Worm (Caenorhabditis elegans) whole organism, L4/young adult: ENCODE results near the gene iscu-1.

Experiments used
- W03F9.2 ChIP-seq: fragments of 150-350 bp; optimal IDR thresholded peaks from 2 replicates; lab custom pipeline; 2014; ENCODE audit warnings: missing biosample characterization, missing genetic modification characterization
- dao-5 ChIP-seq: sonication (generic microtip); optimal IDR thresholded peaks from 2 replicates; lab custom pipeline; 2016; ENCODE audit warnings: missing genotype, missing genetic modification characterization, moderate library complexity, missing compliant biosample characterization
- him-1 ChIP-seq: sonication (generic microtip); optimal IDR thresholded peaks from 2 replicates; lab custom pipeline; 2016; ENCODE audit warnings: missing genotype, missing genetic modification reagents, missing genetic modification characterization, missing compliant biosample characterization

The iscu-1 gene

ce11 chrIV:13783237-13784012 is at the start of gene iscu-1:
TSS of gene iscu-1 (plus strand) at chrIV:13783962.
- TF ChIP-seq dao-5 = no peak
- TF ChIP-seq W03F9.2 (tag; lab: Kevin White, UChicago) = peak; percentile 29

DNA sequence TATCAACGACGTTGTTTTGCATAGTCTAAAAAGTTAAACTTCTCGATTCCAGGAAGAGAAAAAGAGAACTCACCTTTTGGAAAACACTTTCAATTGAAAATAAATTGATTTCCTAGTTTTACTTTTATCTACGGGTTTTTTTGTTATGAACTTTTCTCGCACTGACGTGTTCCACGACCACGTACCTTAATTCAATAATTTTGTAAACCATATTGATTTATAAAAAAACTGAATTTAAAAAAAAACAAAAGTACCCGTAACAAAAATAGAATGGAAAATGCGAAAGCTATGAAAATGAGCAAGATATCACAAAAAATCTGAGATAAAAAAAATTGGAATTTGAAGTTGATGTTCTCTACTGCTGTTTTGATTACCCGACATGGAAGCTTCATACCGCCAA is 41.5 kb upstream of the iscu-1 start, which contains the start of gene C47A4.3:
TSS of gene C47A4.3 (minus strand) at position 101 of the 400 bp plus-strand sequence.
- TF ChIP-seq W03F9.2 (tag; lab: Kevin White, UChicago) (no peak), him-1 (no peak), dao-5 (no peak)

DNA sequence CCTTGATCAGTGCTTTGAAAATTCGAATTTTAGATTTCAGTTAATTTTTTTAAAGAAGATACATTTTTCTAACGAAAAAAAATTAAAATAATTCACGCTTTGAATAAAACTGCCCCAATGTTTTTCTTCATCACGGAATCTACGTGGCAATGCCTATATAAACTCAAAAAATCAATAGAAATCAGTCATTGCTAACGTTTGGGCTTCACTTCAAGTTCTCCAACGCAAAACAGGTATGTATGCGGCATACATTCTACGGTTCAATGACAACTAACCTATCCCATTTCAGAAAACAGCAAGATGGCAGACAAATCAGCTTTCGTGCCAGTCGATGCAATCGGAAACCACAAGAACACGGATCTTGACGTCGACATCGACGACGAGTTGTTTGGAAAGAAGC is 38.4 kb upstream of the iscu-1 start, which contains the start of gene C47A4.5:
TSS of gene C47A4.5 (plus strand) at position 301 of the 400 bp plus-strand sequence.
- TF ChIP-seq him-1 = no peak
- no peak for TF ChIP-seq dao-5
- TF ChIP-seq W03F9.2 (tag; lab: Kevin White, UChicago) = no peak

ce11 chrIV:13748798-13749197 is 35.0 kb upstream of the iscu-1 start:
- TF ChIP-seq him-1 = no peak
- no peak for TF ChIP-seq W03F9.2 (tag; lab: Kevin White, UChicago)
- no peak for TF ChIP-seq dao-5

ce11 chrIV:13750033-13750432 is 33.7 kb upstream of the iscu-1 start, which contains the start of gene sorb-1:
TSS of gene sorb-1 (plus strand) at chrIV:13750333.
- TF ChIP-seq dao-5 (no peak), him-1 (no peak), W03F9.2 (tag; lab: Kevin White, UChicago) (no peak)

DNA sequence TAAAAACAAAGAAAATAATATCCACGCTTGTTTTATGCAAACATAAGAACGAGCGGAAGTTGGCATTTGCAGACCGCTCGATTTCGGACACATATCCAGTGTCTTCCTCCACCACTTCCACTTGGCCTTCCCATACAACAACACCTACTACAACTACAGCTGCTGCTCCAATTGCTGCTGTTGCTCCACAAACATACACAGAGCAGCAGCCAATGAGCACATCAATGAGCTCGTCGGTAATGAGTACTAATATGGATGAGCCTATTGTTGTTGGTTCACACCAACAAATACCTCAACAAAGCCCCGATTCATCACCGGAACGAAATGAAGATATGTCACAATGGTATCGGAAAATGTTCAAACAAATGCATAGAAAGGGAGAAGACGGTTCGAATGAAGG is 28.1 kb upstream of the iscu-1 start:
- TF ChIP-seq dao-5 (no peak), W03F9.2 (tag; lab: Kevin White, UChicago) (no peak), him-1 (no peak)

DNA sequence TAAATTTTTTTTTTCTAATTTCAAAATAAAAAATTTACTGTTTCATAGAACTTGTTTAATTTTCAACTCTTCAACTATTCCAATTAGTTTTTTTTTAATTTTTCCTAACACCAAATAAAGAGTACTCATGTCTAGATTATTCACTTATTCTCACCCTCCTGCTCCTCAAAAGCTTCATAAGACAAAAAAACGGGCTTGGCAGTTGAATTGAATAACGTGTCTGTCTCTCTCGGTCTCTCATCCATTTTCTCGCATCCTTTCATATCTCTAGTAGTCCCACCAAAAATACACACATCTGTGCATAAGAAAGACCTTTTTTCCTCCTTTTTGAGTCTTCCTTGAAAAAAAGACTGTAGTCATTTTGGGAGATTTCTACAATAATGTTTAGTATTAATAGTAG is 20.3 kb upstream of the iscu-1 start:
- TF ChIP-seq dao-5 = no peak
- no peak for TF ChIP-seq him-1
- no peak for TF ChIP-seq W03F9.2 (tag; lab: Kevin White, UChicago)

DNA sequence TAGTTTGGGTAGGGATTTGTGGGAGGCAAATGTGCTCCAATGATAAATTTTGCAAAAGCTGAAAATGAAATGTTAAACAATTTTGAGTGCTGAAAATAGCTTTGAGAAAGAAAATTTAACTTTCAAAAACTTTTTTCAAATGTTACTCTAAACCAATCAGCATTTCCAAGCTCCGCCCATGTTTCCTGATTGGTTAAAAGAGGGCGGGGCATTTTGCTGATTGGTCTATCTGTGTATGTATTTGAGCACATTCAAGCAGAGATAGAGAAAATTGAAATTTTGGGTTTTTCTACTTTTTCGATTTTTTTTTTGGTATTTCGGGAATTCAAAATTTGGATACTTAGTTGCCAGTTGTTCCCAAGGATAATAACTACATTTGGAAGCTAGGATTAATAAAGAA is 19.1 kb upstream of the iscu-1 start:
- no peak for TF ChIP-seq dao-5
- TF ChIP-seq him-1 = no peak
- no peak for TF ChIP-seq W03F9.2 (tag; lab: Kevin White, UChicago)

- TF ChIP-seq him-1 (no peak), W03F9.2 (tag; lab: Kevin White, UChicago) (no peak), dao-5 (no peak)
Measured at ce11 chrIV:13774578-13774977, 9.2 kb upstream of the iscu-1 start, which contains the start of gene Y45F10D.2. TSS of gene Y45F10D.2 (minus strand) at chrIV:13774678.

ce11 chrIV:13776115-13776514 is 7.6 kb upstream of the iscu-1 start, which contains the start of gene Y45F10D.16:
TSS of gene Y45F10D.16 (plus strand) at chrIV:13776415.
- TF ChIP-seq W03F9.2 (tag; lab: Kevin White, UChicago) = no peak
- TF ChIP-seq dao-5 = no peak
- TF ChIP-seq him-1 = no peak

ce11 chrIV:13776745-13777144 is 7.0 kb upstream of the iscu-1 start:
- TF ChIP-seq dao-5 (no peak), him-1 (no peak), W03F9.2 (tag; lab: Kevin White, UChicago) (no peak)

DNA sequence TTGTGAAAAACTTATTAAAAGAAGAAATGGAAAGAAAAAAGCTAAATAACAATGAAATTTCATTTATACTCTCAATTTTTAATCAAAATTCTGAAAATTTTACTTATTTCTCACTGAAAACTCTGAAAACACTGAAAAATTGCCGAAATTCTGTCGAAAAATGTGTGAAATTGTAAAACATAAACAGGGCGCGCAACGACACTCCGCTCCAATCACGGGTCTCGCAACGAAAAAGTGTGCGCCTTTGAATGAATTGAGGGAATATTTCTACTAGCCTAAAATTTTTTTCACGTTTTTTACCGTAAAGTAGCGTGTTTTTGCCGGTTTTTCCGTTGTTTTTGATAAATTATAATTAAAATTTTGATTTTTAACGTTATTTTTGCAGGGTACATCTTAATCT is 6.3 kb upstream of the iscu-1 start, which contains the start of gene rpl-18:
TSS of gene rpl-18 (plus strand) at position 386 of the 400 bp plus-strand sequence.
- TF ChIP-seq him-1 (no peak), W03F9.2 (tag; lab: Kevin White, UChicago) (peak; percentile 74), dao-5 (no peak)

ce11 chrIV:13778710-13779109 is 5.1 kb upstream of the iscu-1 start, which contains the start of gene gly-10:
TSS of gene gly-10 (plus strand) at chrIV:13779096.
- no peak for TF ChIP-seq him-1
- TF ChIP-seq W03F9.2 (tag; lab: Kevin White, UChicago) = no peak
- no peak for TF ChIP-seq dao-5

DNA sequence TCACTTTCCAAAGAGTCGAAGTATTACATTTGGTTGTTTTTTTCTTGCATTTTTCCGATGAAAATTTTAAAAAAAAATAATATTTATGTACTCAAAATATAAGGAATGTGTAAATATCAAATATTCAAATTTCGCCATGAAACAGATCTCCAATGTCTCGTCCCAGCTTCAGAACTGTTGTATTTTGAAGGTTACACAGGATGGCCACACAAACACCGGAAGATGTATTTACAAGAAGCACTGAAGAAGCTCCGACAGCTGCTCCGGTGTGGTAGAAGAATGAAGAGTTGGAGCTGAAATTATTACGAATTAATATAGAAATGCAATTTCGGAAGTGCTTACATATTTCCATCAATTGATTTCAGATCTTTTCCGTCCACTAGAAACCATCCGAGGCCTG is 1.4 kb upstream of the iscu-1 start:
- TF ChIP-seq W03F9.2 (tag; lab: Kevin White, UChicago) = no peak
- no peak for TF ChIP-seq him-1
- no peak for TF ChIP-seq dao-5

DNA sequence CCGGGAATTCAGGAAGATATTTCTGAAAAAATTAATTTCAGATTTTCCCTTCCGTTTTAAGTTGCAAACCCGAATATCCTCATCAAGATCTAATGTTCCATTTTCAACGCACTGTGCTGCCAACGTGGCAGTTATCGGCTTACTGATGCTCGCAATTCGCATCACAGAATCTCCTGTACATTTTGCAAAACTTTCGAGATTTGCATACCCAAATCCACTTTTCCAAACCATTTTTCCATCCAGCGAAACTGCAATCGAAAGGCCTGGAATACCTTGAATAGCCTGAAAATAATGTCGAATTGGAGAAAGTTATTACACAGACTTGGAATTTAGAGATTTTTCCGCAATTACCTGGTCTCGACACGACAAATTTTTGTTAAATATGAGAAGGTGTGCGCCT is 1.0 kb downstream of the iscu-1 start:
- TF ChIP-seq him-1 (no peak), dao-5 (no peak), W03F9.2 (tag; lab: Kevin White, UChicago) (no peak)
